Worm (Caenorhabditis elegans) whole organism, young adult: Measurements from ENCODE around the gene jip-1.

Experiments used
- B0019.2 ChIP-seq: fragments of 200-800 bp; sonication (Bioruptor generic); conservative IDR thresholded peaks from 2 replicates; pipeline ENCODE4 v1.3.6; 2022; ENCODE audit warnings: missing genetic modification reagents, missing genetic modification characterization, missing compliant biosample characterization
- B0035.1 ChIP-seq: sonication (generic microtip); optimal IDR thresholded peaks from 2 replicates; lab custom pipeline; 2016; ENCODE audit warnings: missing genetic modification characterization, mild to moderate bottlenecking, missing compliant biosample characterization, missing genotype, missing genetic modification reagents
- B0261.1 ChIP-seq: sonication (generic microtip); optimal IDR thresholded peaks from 2 replicates; lab custom pipeline; 2016; ENCODE audit warnings: mild to moderate bottlenecking, missing genetic modification characterization, moderate library complexity, missing compliant biosample characterization
- F10E7.11 ChIP-seq: sonication (generic microtip); optimal IDR thresholded peaks from 2 replicates; lab custom pipeline; 2017; ENCODE audit warnings: mild to moderate bottlenecking, missing genetic modification characterization, moderate library complexity, missing compliant biosample characterization
- F23B12.7 ChIP-seq: sonication (generic microtip); optimal IDR thresholded peaks from 2 replicates; lab custom pipeline; 2017; ENCODE audit warnings: missing genetic modification characterization, mild to moderate bottlenecking, missing compliant biosample characterization, antibody characterized with exemption, moderate library complexity; ENCODE audit not compliant: insufficient read depth
- F55B11.4 ChIP-seq: sonication (generic microtip); optimal IDR thresholded peaks from 2 replicates; lab custom pipeline; 2016; ENCODE audit warnings: missing compliant biosample characterization, missing genetic modification characterization, borderline replicate concordance; ENCODE audit not compliant: insufficient read depth
- F57A8.1 ChIP-seq: fragments of 200-800 bp; sonication (Bioruptor generic); optimal IDR thresholded peaks from 2 replicates; lab custom pipeline; 2018; ENCODE audit warnings: mild to moderate bottlenecking, missing genetic modification characterization, moderate library complexity, missing compliant biosample characterization
- Y56A3A.18 ChIP-seq: fragments of 200-800 bp; sonication (Bioruptor generic); IDR thresholded peaks from 2 replicates; pipeline ENCODE4 v1.3.6; 2022; ENCODE audit warnings: missing genetic modification reagents, missing genetic modification characterization, missing compliant biosample characterization
- ZK185.1 ChIP-seq: sonication (generic microtip); optimal IDR thresholded peaks from 2 replicates; lab custom pipeline; 2016; ENCODE audit warnings: mild to moderate bottlenecking, missing genetic modification characterization, missing compliant biosample characterization; ENCODE audit not compliant: poor library complexity, severe bottlenecking
- akir-1 ChIP-seq: fragments of 200-800 bp; sonication (Bioruptor generic); optimal IDR thresholded peaks from 2 replicates; lab custom pipeline; 2018; ENCODE audit warnings: mild to moderate bottlenecking, missing genetic modification characterization, moderate library complexity, missing compliant biosample characterization
- ama-1 ChIP-seq, 3 experiments: fragments of 150-350 bp in 1 of 3; sonication (generic microtip) in 2 of 3; optimal IDR thresholded peaks; 2 replicates each; lab custom pipeline; 2014 to 2018; ENCODE audit warnings: missing biosample characterization in 2 of 3, missing genetic modification characterization in 2 of 3, missing genetic modification reagents in 2 of 3
- bed-1 ChIP-seq: fragments of 200-800 bp; sonication (Bioruptor generic); IDR thresholded peaks from 2 replicates; pipeline ENCODE4 v1.3.6; 2022; ENCODE audit warnings: missing genetic modification reagents, missing genetic modification characterization, missing compliant biosample characterization
- cebp-1 ChIP-seq, 2 experiments: fragments of 200-800 bp in 1 of 2; sonication (Bioruptor generic) in 1 of 2; sonication (generic microtip) in 1 of 2; IDR thresholded peaks in 1 of 2; optimal IDR thresholded peaks in 1 of 2; 2 replicates each; pipeline versions ENCODE4 v1.3.6 to Lab custom; 2017 to 2022; ENCODE audit warnings: missing compliant biosample characterization in 2 of 2, missing genetic modification characterization in 2 of 2, mild to moderate bottlenecking in 1 of 2, missing genetic modification reagents in 1 of 2, moderate library complexity in 1 of 2
- ceh-100 ChIP-seq: fragments of 200-800 bp; sonication (Bioruptor generic); IDR thresholded peaks from 2 replicates; pipeline ENCODE4 v1.3.6; 2022; ENCODE audit warnings: missing genetic modification reagents, missing genetic modification characterization, missing compliant biosample characterization
- ceh-27 ChIP-seq: fragments of 200-800 bp; sonication (Bioruptor generic); optimal IDR thresholded peaks from 2 replicates; lab custom pipeline; 2018; ENCODE audit warnings: mild to moderate bottlenecking, missing genetic modification characterization, moderate library complexity, missing compliant biosample characterization
- die-1 ChIP-seq: sonication (generic microtip); optimal IDR thresholded peaks from 2 replicates; lab custom pipeline; 2016; ENCODE audit warnings: missing genotype, mild to moderate bottlenecking, missing genetic modification characterization, missing compliant biosample characterization
- dox-1 ChIP-seq: fragments of 200-800 bp; sonication (Bioruptor generic); IDR thresholded peaks from 2 replicates; pipeline ENCODE4 v1.3.6; 2022; ENCODE audit warnings: missing genetic modification reagents, missing genetic modification characterization, missing compliant biosample characterization
- egl-18 ChIP-seq: fragments of 200-800 bp; sonication (Bioruptor generic); IDR thresholded peaks from 2 replicates; pipeline ENCODE4 v1.3.6; 2022; ENCODE audit warnings: missing genetic modification reagents, missing genetic modification characterization, missing compliant biosample characterization
- ekl-4 ChIP-seq: fragments of 200-800 bp; sonication (Bioruptor generic); IDR thresholded peaks from 2 replicates; pipeline ENCODE4 v1.3.6; 2022; ENCODE audit warnings: missing genetic modification reagents, missing genetic modification characterization, missing compliant biosample characterization
- gei-17 ChIP-seq: fragments of 200-800 bp; sonication (Bioruptor generic); optimal IDR thresholded peaks from 2 replicates; lab custom pipeline; 2018; ENCODE audit warnings: mild to moderate bottlenecking, missing genetic modification characterization, missing compliant biosample characterization
- hlh-12 ChIP-seq: sonication (generic microtip); optimal IDR thresholded peaks from 2 replicates; lab custom pipeline; 2016; ENCODE audit warnings: missing genetic modification characterization, missing compliant biosample characterization
- hlh-26 ChIP-seq: fragments of 200-800 bp; sonication (Bioruptor generic); conservative IDR thresholded peaks from 2 replicates; pipeline ENCODE4 v1.3.6; 2022; ENCODE audit warnings: missing genetic modification reagents, missing genetic modification characterization, missing compliant biosample characterization
- hmg-1.2 ChIP-seq: fragments of 200-800 bp; sonication (Bioruptor generic); IDR thresholded peaks from 2 replicates; pipeline ENCODE4 v1.3.6; 2022; ENCODE audit warnings: missing genetic modification reagents, missing genetic modification characterization, missing compliant biosample characterization
- hmg-20 ChIP-seq: fragments of 200-800 bp; sonication (Bioruptor generic); IDR thresholded peaks from 2 replicates; pipeline ENCODE4 v1.3.6; 2022; ENCODE audit warnings: missing genetic modification reagents, missing genetic modification characterization, missing compliant biosample characterization
- hrde-1 ChIP-seq: sonication (generic microtip); optimal IDR thresholded peaks from 2 replicates; lab custom pipeline; 2016; ENCODE audit warnings: missing genetic modification characterization, mild to moderate bottlenecking, missing compliant biosample characterization, moderate library complexity, missing genotype, missing genetic modification reagents, borderline replicate concordance
- lag-1 ChIP-seq: fragments of 200-800 bp; sonication (Bioruptor generic); IDR thresholded peaks from 2 replicates; pipeline ENCODE4 v1.3.6; 2022; ENCODE audit warnings: missing genetic modification reagents, missing genetic modification characterization, missing compliant biosample characterization
- let-607 ChIP-seq, 2 experiments: fragments of 200-800 bp in 1 of 2; sonication (Bioruptor generic) in 1 of 2; sonication (generic microtip) in 1 of 2; optimal IDR thresholded peaks; 2 replicates each; lab custom pipeline; 2016 to 2018; ENCODE audit warnings: mild to moderate bottlenecking in 2 of 2, missing compliant biosample characterization in 2 of 2, missing genetic modification characterization in 2 of 2, moderate library complexity in 2 of 2, missing genotype in 1 of 2
- lin-26 ChIP-seq: fragments of 200-800 bp; sonication (Bioruptor generic); IDR thresholded peaks from 2 replicates; pipeline ENCODE4 v1.3.6; 2022; ENCODE audit warnings: missing genetic modification reagents, missing genetic modification characterization, missing compliant biosample characterization
- lin-35 ChIP-seq, 3 experiments: fragments of 150-350 bp in 2 of 3; sonication (generic microtip) in 1 of 3; optimal IDR thresholded peaks; 2 replicates each; lab custom pipeline; 2014 to 2018; ENCODE audit warnings: missing biosample characterization in 3 of 3, missing genetic modification characterization in 3 of 3, missing genetic modification reagents in 3 of 3
- lsl-1 ChIP-seq: fragments of 200-800 bp; sonication (Bioruptor generic); optimal IDR thresholded peaks from 2 replicates; lab custom pipeline; 2018; ENCODE audit warnings: mild to moderate bottlenecking, missing genetic modification characterization, moderate library complexity, missing compliant biosample characterization
- madf-3 ChIP-seq: fragments of 200-800 bp; sonication (Bioruptor generic); IDR thresholded peaks from 2 replicates; pipeline ENCODE4 v1.3.6; 2022; ENCODE audit warnings: missing genetic modification reagents, missing genetic modification characterization, missing compliant biosample characterization
- madf-8 ChIP-seq: fragments of 200-800 bp; sonication (Bioruptor generic); conservative IDR thresholded peaks from 2 replicates; pipeline ENCODE4 v1.3.6; 2022; ENCODE audit warnings: missing genetic modification reagents, missing genetic modification characterization, missing compliant biosample characterization
- mel-28 ChIP-seq: sonication (generic microtip); optimal IDR thresholded peaks from 2 replicates; lab custom pipeline; 2016; ENCODE audit warnings: borderline replicate concordance, mild to moderate bottlenecking, missing genetic modification characterization, missing compliant biosample characterization
- mes-4 ChIP-seq: sonication (generic microtip); optimal IDR thresholded peaks from 2 replicates; lab custom pipeline; 2016; ENCODE audit warnings: missing genotype, missing genetic modification characterization, missing compliant biosample characterization
- mxl-1 ChIP-seq: sonication (generic microtip); optimal IDR thresholded peaks from 2 replicates; lab custom pipeline; 2016; ENCODE audit warnings: missing genetic modification characterization, missing compliant biosample characterization
- nfyb-1 ChIP-seq: fragments of 200-800 bp; sonication (Bioruptor generic); IDR thresholded peaks from 2 replicates; pipeline ENCODE4 v1.3.6; 2022; ENCODE audit warnings: missing genetic modification reagents, missing genetic modification characterization, missing compliant biosample characterization
- pha-4 ChIP-seq: fragments of 150-350 bp; sonication (generic microtip); optimal IDR thresholded peaks from 2 replicates; lab custom pipeline; 2014; ENCODE audit warnings: missing biosample characterization, missing genetic modification reagents, missing genetic modification characterization
- rpc-1 ChIP-seq, 2 experiments: fragments of 150-350 bp in 1 of 2; sonication (generic microtip) in 1 of 2; optimal IDR thresholded peaks; 2 replicates each; lab custom pipeline; 2014 to 2018; ENCODE audit warnings: missing biosample characterization in 1 of 2, missing genetic modification characterization in 1 of 2, missing genetic modification reagents in 1 of 2, missing genotype in 1 of 2
- sea-2 ChIP-seq: fragments of 200-800 bp; sonication (Bioruptor generic); IDR thresholded peaks from 2 replicates; pipeline ENCODE4 v1.3.6; 2022; ENCODE audit warnings: missing genetic modification characterization, missing compliant biosample characterization
- snpc-3.4 ChIP-seq: sonication (generic microtip); optimal IDR thresholded peaks from 2 replicates; lab custom pipeline; 2017; ENCODE audit warnings: missing genetic modification characterization, mild to moderate bottlenecking, missing compliant biosample characterization, antibody characterized with exemption, moderate library complexity, missing genotype, missing genetic modification reagents
- tbx-9 ChIP-seq: sonication (generic microtip); optimal IDR thresholded peaks from 2 replicates; lab custom pipeline; 2016; ENCODE audit warnings: borderline replicate concordance, missing genetic modification characterization, inconsistent platforms, missing compliant biosample characterization
- tlf-1 ChIP-seq: fragments of 200-800 bp; sonication (Bioruptor generic); optimal IDR thresholded peaks from 2 replicates; lab custom pipeline; 2018; ENCODE audit warnings: mild to moderate bottlenecking, missing genetic modification characterization, missing compliant biosample characterization
- unc-130 ChIP-seq: sonication (generic microtip); optimal IDR thresholded peaks from 2 replicates; lab custom pipeline; 2016; ENCODE audit warnings: missing genetic modification reagents, missing genetic modification characterization, missing compliant biosample characterization
- unc-62 ChIP-seq: fragments of 150-350 bp; optimal IDR thresholded peaks from 2 replicates; lab custom pipeline; 2014; ENCODE audit warnings: missing biosample characterization, missing genetic modification reagents, missing genetic modification characterization
- zfh-2 ChIP-seq: fragments of 200-800 bp; sonication (Bioruptor generic); conservative IDR thresholded peaks from 2 replicates; pipeline ENCODE4 v1.3.6; 2022; ENCODE audit warnings: missing genetic modification reagents, missing genetic modification characterization, missing compliant biosample characterization
- zim-3 ChIP-seq: sonication (generic microtip); optimal IDR thresholded peaks from 2 replicates; lab custom pipeline; 2017; ENCODE audit warnings: mild to moderate bottlenecking, missing genetic modification characterization, moderate library complexity, missing compliant biosample characterization

jip-1 gene

DNA sequence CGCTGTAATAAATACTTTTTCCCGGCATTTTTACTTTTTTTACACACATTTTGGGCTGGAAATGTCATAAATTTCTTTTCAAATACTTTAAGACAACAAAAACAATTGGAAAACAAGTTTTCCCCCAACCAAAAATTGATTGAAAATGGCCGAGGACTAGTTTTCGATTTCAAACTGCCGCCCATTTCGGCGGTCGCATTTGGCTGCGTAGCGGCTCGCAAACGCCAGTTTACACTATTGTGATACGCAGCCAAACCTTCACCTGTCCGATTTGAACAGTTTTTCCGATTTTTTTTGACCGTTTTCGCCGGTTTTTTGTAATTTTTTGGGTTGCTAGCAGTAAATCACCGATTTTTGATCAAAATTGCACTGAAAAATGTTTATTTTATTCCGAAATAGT is 6.4 kb upstream of the jip-1 start:
- TF ChIP-seq ekl-4 (GFP tag; lab: Robert Waterston, UW) = peak; percentile 97
- TF ChIP-seq zim-3 (tag; lab: Kevin White, UChicago) = peak; percentile 95
- TF ChIP-seq lag-1 (GFP tag; lab: Robert Waterston, UW) = no peak
- TF ChIP-seq gei-17 (GFP tag; lab: Kevin White, UChicago) = peak; percentile 75
- TF ChIP-seq F23B12.7 (tag; lab: Kevin White, UChicago) = peak; percentile 97
- TF ChIP-seq let-607 (tag; optimal IDR thresholded peaks at IDR 0.05; lab: Kevin White, UChicago) = peak; percentile 81 to 89
- no peak for TF ChIP-seq rpc-1 (optimal IDR thresholded peaks at IDR 0.05; lab: Kevin White, UChicago)
- TF ChIP-seq rpc-1 (tag; optimal IDR thresholded peaks at IDR 0.05; lab: Kevin White, UChicago) = no peak
- peak; percentile 96 for TF ChIP-seq hmg-1.2 (GFP tag; lab: Robert Waterston, UW)
- TF ChIP-seq hlh-26 = no peak
- TF ChIP-seq F10E7.11 = no peak
- no peak for TF ChIP-seq bed-1 (GFP tag; lab: Robert Waterston, UW)
- peak; percentile 88 for TF ChIP-seq unc-130 (GFP tag; lab: Kevin White, UChicago)
- no peak for TF ChIP-seq F55B11.4 (tag; lab: Kevin White, UChicago)
- TF ChIP-seq sea-2 (GFP tag; lab: Robert Waterston, UW) = no peak
- peak; percentile 98 for TF ChIP-seq ceh-27 (GFP tag; lab: Kevin White, UChicago)
- TF ChIP-seq tbx-9 = no peak
- TF ChIP-seq madf-3 (GFP tag; lab: Robert Waterston, UW) = peak; percentile 96
- TF ChIP-seq Y56A3A.18 (GFP tag; lab: Robert Waterston, UW) = peak; percentile 71; the same call in 1 of the 2 replicates
- peak; percentile 20 for TF ChIP-seq mel-28 (tag; lab: Kevin White, UChicago)
- TF ChIP-seq cebp-1 (GFP tag; IDR thresholded peaks at IDR 0.05; lab: Robert Waterston, UW) = peak; percentile 80
- peak; percentile 91 for TF ChIP-seq cebp-1 (tag; optimal IDR thresholded peaks at IDR 0.05; lab: Kevin White, UChicago)
- TF ChIP-seq ama-1 (optimal IDR thresholded peaks at IDR 0.05; lab: Kevin White, UChicago) = peak; percentile 8
- peak in 1 of 2 experiments; percentile 52 for TF ChIP-seq ama-1 (GFP tag; optimal IDR thresholded peaks at IDR 0.05; lab: Kevin White, UChicago)
- peak; percentile 81 for TF ChIP-seq lin-26 (GFP tag; lab: Robert Waterston, UW)
- TF ChIP-seq ZK185.1 (tag; lab: Kevin White, UChicago) = peak; percentile 88
- no peak for TF ChIP-seq F57A8.1 (GFP tag; lab: Kevin White, UChicago)
- TF ChIP-seq dox-1 (GFP tag; lab: Robert Waterston, UW) = peak; percentile 98
- peak; percentile 34 for TF ChIP-seq B0261.1 (tag; lab: Kevin White, UChicago)
- TF ChIP-seq hmg-20 (GFP tag; lab: Robert Waterston, UW) = peak; percentile 79; the same call in 1 of the 2 replicates
- no peak for TF ChIP-seq akir-1 (GFP tag; lab: Kevin White, UChicago)
- TF ChIP-seq B0035.1 (tag; lab: Kevin White, UChicago) = peak; percentile 46
- peak; percentile 84 for TF ChIP-seq lsl-1 (GFP tag; lab: Kevin White, UChicago)
- no peak for TF ChIP-seq mxl-1 (tag; lab: Kevin White, UChicago)
- peak; percentile 96 for TF ChIP-seq nfyb-1 (GFP tag; lab: Robert Waterston, UW)
- TF ChIP-seq tlf-1 = peak; percentile 97
- peak; percentile 97 for TF ChIP-seq pha-4 (tag; lab: Kevin White, UChicago)
- TF ChIP-seq die-1 = peak; percentile 40
- TF ChIP-seq hlh-12 (tag; lab: Kevin White, UChicago) = no peak
- TF ChIP-seq egl-18 (GFP tag; lab: Robert Waterston, UW) = peak; percentile 81; the same call in 1 of the 2 replicates
- TF ChIP-seq hrde-1 (tag; lab: Kevin White, UChicago) = peak; percentile 55
- peak; percentile 69 to 98 (median 90) for TF ChIP-seq lin-35 (GFP tag; optimal IDR thresholded peaks at IDR 0.05; lab: Kevin White, UChicago)
- TF ChIP-seq snpc-3.4 (tag; lab: Kevin White, UChicago) = peak; percentile 92
- TF ChIP-seq unc-62 (GFP tag; lab: Kevin White, UChicago) = peak; percentile 66
- TF ChIP-seq mes-4 = no peak
- TF ChIP-seq ceh-100 (GFP tag; lab: Robert Waterston, UW) = peak; percentile 85
- peak; percentile 89 for TF ChIP-seq B0019.2 (GFP tag; lab: Robert Waterston, UW)
- peak; percentile 72 for TF ChIP-seq madf-8
- peak; percentile 84 for TF ChIP-seq zfh-2 (GFP tag; lab: Robert Waterston, UW)
